Worm (Caenorhabditis elegans) whole organism, L4 larva: ENCODE results near the gene mask-1.
A peak's percentile ranks its signal among the peaks of the same experiment; 100 is the strongest.

Source experiments
- F10B5.3 ChIP-seq: sonication (generic microtip); optimal IDR thresholded peaks from 2 replicates; lab custom pipeline; 2016; ENCODE audit warnings: mild to moderate bottlenecking, missing genetic modification characterization, missing compliant biosample characterization
- F37D6.2 ChIP-seq: sonication (generic microtip); optimal IDR thresholded peaks from 2 replicates; lab custom pipeline; 2016; ENCODE audit warnings: mild to moderate bottlenecking, missing genetic modification characterization, missing compliant biosample characterization
- F44E2.7 ChIP-seq: fragments of 200-800 bp; sonication (Bioruptor generic); IDR thresholded peaks from 2 replicates; pipeline ENCODE4 v2.1.2; 2022; ENCODE audit warnings: missing genetic modification characterization, missing compliant biosample characterization
- T20F7.1 ChIP-seq: fragments of 200-800 bp; sonication (Bioruptor generic); optimal IDR thresholded peaks from 2 replicates; lab custom pipeline; 2018; ENCODE audit warnings: mild to moderate bottlenecking, missing genetic modification characterization, missing compliant biosample characterization
- T26A8.4 ChIP-seq: fragments of 200-800 bp; sonication (Bioruptor generic); IDR thresholded peaks from 2 replicates; pipeline ENCODE4 v1.3.6; 2022; ENCODE audit warnings: missing genetic modification characterization, missing compliant biosample characterization
- ZK337.2 ChIP-seq: fragments of 200-800 bp; sonication (Bioruptor generic); IDR thresholded peaks from 2 replicates; pipeline ENCODE4 v1.3.6; 2022; ENCODE audit warnings: missing genetic modification reagents, missing genetic modification characterization, missing compliant biosample characterization
- ZK546.5 ChIP-seq, 2 experiments: sonication (generic microtip); optimal IDR thresholded peaks; 2 replicates each; lab custom pipeline; 2017; ENCODE audit warnings: missing biosample characterization in 2 of 2, missing genetic modification characterization in 2 of 2
- aha-1 ChIP-seq: fragments of 150-350 bp; peaks from one replicate; lab custom pipeline; 2014; ENCODE audit warnings: missing biosample characterization, missing genetic modification characterization
- aly-2 ChIP-seq: sonication (generic microtip); optimal IDR thresholded peaks from 2 replicates; lab custom pipeline; 2018; ENCODE audit warnings: missing biosample characterization, missing genetic modification characterization
- ceh-28 ChIP-seq: fragments of 150-350 bp; optimal IDR thresholded peaks from 2 replicates; lab custom pipeline; 2014; ENCODE audit warnings: missing biosample characterization, missing genetic modification reagents, missing genetic modification characterization
- ceh-82 ChIP-seq: sonication (generic microtip); optimal IDR thresholded peaks from 2 replicates; lab custom pipeline; 2017; ENCODE audit warnings: missing biosample characterization, missing genetic modification characterization
- daf-12 ChIP-seq: fragments of 150-350 bp; optimal IDR thresholded peaks from 2 replicates; lab custom pipeline; 2014; ENCODE audit warnings: missing biosample characterization, missing genetic modification reagents, missing genetic modification characterization
- daf-16 ChIP-seq, 3 experiments: sonication (generic microtip); optimal IDR thresholded peaks; 2 replicates each; lab custom pipeline; 2016 to 2017; ENCODE audit warnings: missing genetic modification characterization in 3 of 3, missing genetic modification reagents in 3 of 3, mild to moderate bottlenecking in 2 of 3, missing compliant biosample characterization in 2 of 3, missing biosample characterization in 1 of 3, moderate library complexity in 1 of 3
- daf-8 ChIP-seq: fragments of 200-800 bp; sonication (Bioruptor generic); IDR thresholded peaks from 2 replicates; pipeline ENCODE4 v1.3.6; 2022; ENCODE audit warnings: missing genetic modification characterization, missing compliant biosample characterization
- dmd-6 ChIP-seq: fragments of 200-800 bp; sonication (Bioruptor generic); IDR thresholded peaks from 2 replicates; pipeline ENCODE4 v1.3.6; 2022; ENCODE audit warnings: missing genetic modification reagents, missing genetic modification characterization, missing compliant biosample characterization
- dve-1 ChIP-seq: sonication (generic microtip); optimal IDR thresholded peaks from 2 replicates; lab custom pipeline; 2017; ENCODE audit warnings: antibody characterized with exemption, mild to moderate bottlenecking, missing genetic modification characterization, missing compliant biosample characterization; ENCODE audit not compliant: insufficient read depth
- fkh-10 ChIP-seq: fragments of 150-350 bp; optimal IDR thresholded peaks from 2 replicates; lab custom pipeline; 2014; ENCODE audit warnings: missing biosample characterization, missing genetic modification reagents, missing genetic modification characterization
- hlh-11 ChIP-seq: fragments of 200-800 bp; sonication (Bioruptor generic); optimal IDR thresholded peaks from 2 replicates; lab custom pipeline; 2018; ENCODE audit warnings: mild to moderate bottlenecking, missing genetic modification characterization, missing compliant biosample characterization
- hlh-30 ChIP-seq: sonication (generic microtip); optimal IDR thresholded peaks from 2 replicates; lab custom pipeline; 2017; ENCODE audit warnings: antibody characterized with exemption, mild to moderate bottlenecking, missing genetic modification characterization, missing compliant biosample characterization; ENCODE audit not compliant: insufficient read depth
- jun-1 ChIP-seq: fragments of 150-350 bp; optimal IDR thresholded peaks from 2 replicates; lab custom pipeline; 2014; ENCODE audit warnings: missing biosample characterization, missing genetic modification reagents, missing genetic modification characterization
- lim-7 ChIP-seq: fragments of 200-800 bp; sonication (Bioruptor generic); IDR thresholded peaks from 2 replicates; pipeline ENCODE4 v1.3.6; 2022; ENCODE audit warnings: missing genetic modification characterization, missing compliant biosample characterization
- lin-38 ChIP-seq: fragments of 200-800 bp; sonication (Bioruptor generic); IDR thresholded peaks from 2 replicates; pipeline ENCODE4 v1.3.6; 2022; ENCODE audit warnings: missing genetic modification reagents, missing genetic modification characterization, missing compliant biosample characterization
- lir-3 ChIP-seq: sonication (generic microtip); optimal IDR thresholded peaks from 2 replicates; lab custom pipeline; 2016; ENCODE audit warnings: mild to moderate bottlenecking, missing genetic modification characterization, missing compliant biosample characterization
- mes-2 ChIP-seq: sonication (generic microtip); optimal IDR thresholded peaks from 2 replicates; lab custom pipeline; 2016; ENCODE audit warnings: missing genotype, mild to moderate bottlenecking, missing genetic modification characterization, missing compliant biosample characterization; ENCODE audit not compliant: poor library complexity, severe bottlenecking
- mxl-3 ChIP-seq: fragments of 200-800 bp; sonication (Bioruptor generic); optimal IDR thresholded peaks from 2 replicates; lab custom pipeline; 2018; ENCODE audit warnings: mild to moderate bottlenecking, missing genetic modification characterization, missing compliant biosample characterization
- nhr-28 ChIP-seq: fragments of 150-350 bp; optimal IDR thresholded peaks from 2 replicates; lab custom pipeline; 2014; ENCODE audit warnings: missing biosample characterization, missing genetic modification characterization
- nhr-41 ChIP-seq: fragments of 200-800 bp; sonication (Bioruptor generic); IDR thresholded peaks from 2 replicates; pipeline ENCODE4 v1.3.6; 2022; ENCODE audit warnings: missing genetic modification reagents, missing genetic modification characterization, missing compliant biosample characterization
- nhr-6 ChIP-seq: fragments of 150-350 bp; optimal IDR thresholded peaks from 2 replicates; lab custom pipeline; 2014; ENCODE audit warnings: missing biosample characterization, missing genetic modification characterization
- nhr-77 ChIP-seq: fragments of 150-350 bp; optimal IDR thresholded peaks from 2 replicates; lab custom pipeline; 2014; ENCODE audit warnings: missing biosample characterization, missing genetic modification characterization
- php-3 ChIP-seq: fragments of 200-800 bp; sonication (Bioruptor generic); IDR thresholded peaks from 2 replicates; pipeline ENCODE4 v1.3.6; 2022; ENCODE audit warnings: missing genetic modification reagents, missing genetic modification characterization, missing compliant biosample characterization
- pqm-1 ChIP-seq: sonication (generic microtip); optimal IDR thresholded peaks from 2 replicates; lab custom pipeline; 2017; ENCODE audit warnings: missing biosample characterization, missing genetic modification characterization
- rbr-2 ChIP-seq: sonication (generic microtip); optimal IDR thresholded peaks from 2 replicates; lab custom pipeline; 2016; ENCODE audit warnings: missing genotype, missing genetic modification characterization, missing compliant biosample characterization
- sdz-12 ChIP-seq: fragments of 200-800 bp; sonication (Bioruptor generic); optimal IDR thresholded peaks from 2 replicates; lab custom pipeline; 2018; ENCODE audit warnings: mild to moderate bottlenecking, missing genetic modification characterization, missing compliant biosample characterization
- snpc-1.2 ChIP-seq: fragments of 200-800 bp; sonication (Bioruptor generic); IDR thresholded peaks from 2 replicates; pipeline ENCODE4 v1.3.6; 2022; ENCODE audit warnings: missing genetic modification reagents, missing genetic modification characterization, missing compliant biosample characterization
- tra-1 ChIP-seq: fragments of 200-800 bp; sonication (Bioruptor generic); IDR thresholded peaks from 2 replicates; pipeline ENCODE4 v1.3.6; 2022; ENCODE audit warnings: missing genetic modification reagents, missing genetic modification characterization, missing compliant biosample characterization
- unc-130 ChIP-seq: sonication (generic microtip); optimal IDR thresholded peaks from 2 replicates; lab custom pipeline; 2016; ENCODE audit warnings: missing genetic modification reagents, missing genetic modification characterization, missing compliant biosample characterization
- unc-62 ChIP-seq, 3 experiments: fragments of 150-350 bp in 1 of 3; sonication (generic microtip); optimal IDR thresholded peaks in 2 of 3; peaks in 1 of 3; 1 replicate in 1 of 3; 2 replicates in 2 of 3; lab custom pipeline; 2014 to 2017; ENCODE audit warnings: missing biosample characterization in 3 of 3, missing genetic modification characterization in 3 of 3, missing genetic modification reagents in 3 of 3, missing genotype in 1 of 3
- zfp-2 ChIP-seq: sonication (generic microtip); optimal IDR thresholded peaks from 2 replicates; lab custom pipeline; 2016; ENCODE audit warnings: mild to moderate bottlenecking, missing genetic modification characterization, missing compliant biosample characterization
- zfp-3 ChIP-seq: fragments of 200-800 bp; sonication (Bioruptor generic); conservative IDR thresholded peaks from 2 replicates; pipeline ENCODE4 v1.3.6; 2022; ENCODE audit warnings: missing genetic modification reagents, missing genetic modification characterization, missing compliant biosample characterization
- zip-11 ChIP-seq: fragments of 200-800 bp; sonication (Bioruptor generic); IDR thresholded peaks from 2 replicates; pipeline ENCODE4 v1.3.6; 2022; ENCODE audit warnings: missing genetic modification characterization, missing compliant biosample characterization
- zip-2 ChIP-seq: fragments of 150-350 bp; optimal IDR thresholded peaks from 2 replicates; lab custom pipeline; 2014; ENCODE audit warnings: missing biosample characterization, missing genetic modification characterization
- ztf-7 ChIP-seq: fragments of 150-350 bp; optimal IDR thresholded peaks from 2 replicates; lab custom pipeline; 2014; ENCODE audit warnings: missing biosample characterization, missing genetic modification characterization

Gene mask-1

DNA sequence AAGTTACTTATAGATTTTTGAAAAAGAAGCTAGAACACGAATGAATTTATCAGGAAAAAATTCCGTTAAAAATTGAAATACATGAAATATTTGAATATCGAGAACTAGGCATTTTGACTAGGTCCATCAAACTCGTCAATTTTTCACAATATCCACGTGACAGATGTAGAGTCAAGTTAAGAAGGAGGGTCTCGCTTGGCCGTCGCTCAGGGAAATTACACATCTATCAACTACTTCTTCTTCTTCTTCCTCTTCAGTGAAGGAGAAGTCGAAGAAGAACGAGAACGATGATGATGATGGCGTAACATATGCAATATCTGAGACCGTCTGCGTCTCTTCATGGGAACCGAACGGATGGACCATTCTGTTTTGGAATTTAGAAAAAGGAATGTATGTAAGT, 45.2 kb downstream of the mask-1 start:
- TF ChIP-seq hlh-30 (peak; percentile 16), unc-62 (GFP tag; optimal IDR thresholded peaks at IDR 0.05 in 1 of 2; lab: Kevin White, UChicago) (peak in 1 of 2 experiments; percentile 85), unc-62 (tag; optimal IDR thresholded peaks at IDR 0.05; lab: Kevin White, UChicago) (no peak), ztf-7 (tag; lab: Kevin White, UChicago) (no peak)

ce11 chrIV:10420440-10420839, 45.7 kb downstream of the mask-1 start:
- TF ChIP-seq ceh-28 (tag; lab: Kevin White, UChicago) (no peak), F44E2.7 (GFP tag; lab: Robert Waterston, UW) (no peak), daf-16 (GFP tag; optimal IDR thresholded peaks at IDR 0.05; lab: Kevin White, UChicago) (no peak), daf-16 (tag; optimal IDR thresholded peaks at IDR 0.05; lab: Kevin White, UChicago) (peak; percentile 76), mxl-3 (GFP tag; lab: Kevin White, UChicago) (peak; percentile 36), daf-8 (no peak), zip-11 (no peak), daf-12 (tag; lab: Kevin White, UChicago) (no peak), nhr-28 (peak; percentile 67), ceh-82 (no peak), nhr-41 (GFP tag; lab: Robert Waterston, UW) (no peak), lin-38 (GFP tag; lab: Robert Waterston, UW) (no peak), dve-1 (tag; lab: Kevin White, UChicago) (peak; percentile 22), zfp-2 (tag; lab: Kevin White, UChicago) (no peak), pqm-1 (tag; lab: Kevin White, UChicago) (peak; percentile 14), F37D6.2 (tag; lab: Kevin White, UChicago) (no peak), lim-7 (no peak), lir-3 (no peak), snpc-1.2 (GFP tag; lab: Robert Waterston, UW) (no peak), dmd-6 (GFP tag; lab: Robert Waterston, UW) (peak; percentile 57), php-3 (peak; percentile 71), hlh-11 (tag; lab: Kevin White, UChicago) (peak; percentile 29), nhr-6 (peak; percentile 1)
- TF ChIP-seq, all 104 proteins: peak for 9

DNA sequence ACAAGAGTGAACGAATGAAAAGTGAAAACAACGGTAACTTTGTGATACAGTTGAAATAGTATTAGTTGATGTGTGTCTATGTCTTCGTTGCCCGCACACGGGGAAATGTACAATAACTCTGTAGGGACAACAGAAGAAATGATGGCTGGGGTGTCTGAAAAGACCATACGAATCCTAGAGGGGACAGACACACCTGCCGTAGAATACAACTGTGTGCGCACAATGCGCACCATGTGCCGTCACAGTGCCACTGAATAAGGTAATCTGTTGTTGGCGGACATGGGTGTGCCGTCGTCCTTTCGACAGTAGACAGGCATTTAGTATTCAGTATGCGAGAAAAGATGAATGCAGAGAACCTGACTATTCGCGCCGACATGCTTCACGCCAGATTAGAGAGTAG, 46.6 kb downstream of the mask-1 start:
- TF ChIP-seq tra-1 (GFP tag; lab: Robert Waterston, UW) = no peak
- TF ChIP-seq T20F7.1 (GFP tag; lab: Kevin White, UChicago) = no peak
- TF ChIP-seq aha-1 (tag; lab: Kevin White, UChicago) = peak; percentile 84
- peak; percentile 17 for TF ChIP-seq hlh-30
- TF ChIP-seq nhr-77 (tag; lab: Kevin White, UChicago) = no peak
- no peak for TF ChIP-seq zfp-3 (GFP tag; lab: Robert Waterston, UW)
- TF ChIP-seq rbr-2 (tag; lab: Kevin White, UChicago) = no peak
- TF ChIP-seq F10B5.3 = no peak
- no peak for TF ChIP-seq unc-130 (GFP tag; lab: Kevin White, UChicago)
- TF ChIP-seq snpc-1.2 (GFP tag; lab: Robert Waterston, UW) = no peak
- no peak for TF ChIP-seq php-3
- TF ChIP-seq nhr-28 = peak; percentile 49
- TF ChIP-seq ZK546.5 (tag; optimal IDR thresholded peaks at IDR 0.05; lab: Kevin White, UChicago) = no peak
- TF ChIP-seq zip-2 (tag; lab: Kevin White, UChicago) = no peak
- no peak for TF ChIP-seq fkh-10 (GFP tag; lab: Kevin White, UChicago)
- no peak for TF ChIP-seq T26A8.4 (GFP tag; lab: Robert Waterston, UW)
- no peak for TF ChIP-seq sdz-12 (GFP tag; lab: Kevin White, UChicago)
- TF ChIP-seq mes-2 (tag; lab: Kevin White, UChicago) = peak; percentile 28
- peak; percentile 10 for TF ChIP-seq dve-1 (tag; lab: Kevin White, UChicago)
- no peak for TF ChIP-seq aly-2 (tag; lab: Kevin White, UChicago)
- peak; percentile 70 for TF ChIP-seq mxl-3 (GFP tag; lab: Kevin White, UChicago)
- no peak for TF ChIP-seq ZK337.2 (GFP tag; lab: Robert Waterston, UW)
- no peak for TF ChIP-seq jun-1 (tag; lab: Kevin White, UChicago)
- no peak for TF ChIP-seq hlh-11 (tag; lab: Kevin White, UChicago)
- TF ChIP-seq, all 104 proteins: peak for 6
